Worm (Caenorhabditis elegans): Measurements from ENCODE around the gene nhr-170.

nhr-170 gene

ce11 chrV:18800811-18801210, at the start of gene nhr-170:
Gene nhr-170 (minus strand): TSS chrV:18800826.
- no peak for TF ChIP-seq unc-62 (GFP tag; optimal IDR thresholded peaks at IDR 0.05)

DNA sequence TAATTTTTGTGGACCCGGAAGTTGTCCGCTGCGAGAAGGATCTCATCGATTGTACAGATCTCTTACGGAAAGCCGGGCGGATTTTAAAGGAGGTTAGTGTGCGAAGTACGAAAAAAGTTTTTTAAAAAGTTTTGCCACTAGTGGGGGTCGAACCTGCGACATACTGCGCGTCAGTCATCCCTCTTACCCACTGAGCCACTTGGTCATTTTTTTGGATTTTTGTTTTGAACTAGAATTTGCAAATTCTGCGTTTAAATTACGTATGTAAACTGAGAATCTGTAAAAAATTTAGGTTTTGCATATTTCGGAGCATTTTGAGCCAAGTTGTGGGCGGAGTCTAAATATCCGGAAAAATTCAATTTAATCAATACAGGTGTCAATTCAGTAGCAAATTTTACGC, 48.0 kb upstream of the nhr-170 start:
- TF ChIP-seq unc-62 (GFP tag; optimal IDR thresholded peaks at IDR 0.05): no peak

- TF ChIP-seq unc-62 (GFP tag; optimal IDR thresholded peaks at IDR 0.05): no peak
Observed at ce11 chrV:18846480-18846879, 45.9 kb upstream of the nhr-170 start, which contains the start of gene nhr-230. Gene nhr-230 (plus strand): TSS chrV:18846780.

ce11 chrV:18842468-18842867, 41.8 kb upstream of the nhr-170 start:
- TF ChIP-seq unc-62 (GFP tag; optimal IDR thresholded peaks at IDR 0.05): no peak

DNA sequence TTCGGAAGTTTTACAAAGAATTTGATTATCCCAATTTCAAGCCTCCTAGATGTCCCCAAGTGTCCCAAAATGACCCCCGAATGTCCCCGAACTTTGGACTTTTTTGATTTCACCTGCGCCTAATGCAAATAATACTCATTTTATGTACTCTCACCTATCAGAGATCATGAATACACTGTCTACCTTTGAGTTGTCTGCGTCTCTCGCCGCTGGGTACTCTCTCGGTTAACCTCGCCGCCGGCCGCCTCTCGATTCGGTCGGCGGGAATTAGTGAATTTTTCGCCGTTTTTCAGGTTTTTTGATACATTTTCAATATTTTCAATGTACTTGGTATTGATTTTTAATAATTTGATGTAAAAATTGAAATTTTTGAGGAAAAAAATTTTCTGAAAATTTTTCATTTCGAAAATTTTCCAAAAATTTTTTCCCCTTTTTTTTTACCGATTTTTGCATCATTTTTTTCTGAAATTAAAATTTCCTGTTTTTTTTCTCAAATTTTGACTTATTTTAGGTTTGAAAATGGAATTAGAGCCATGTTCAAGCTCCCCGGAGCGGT, 38.3 kb upstream of the nhr-170 start, which contains the start of gene nhr-65:
TSS of gene nhr-65 (plus strand) at position 506 of the 556 bp plus-strand sequence.
- TF ChIP-seq unc-62 (GFP tag; optimal IDR thresholded peaks at IDR 0.05): no peak

ce11 chrV:18837125-18837524, 36.5 kb upstream of the nhr-170 start, which contains the start of gene cyp-33D3:
Gene cyp-33D3 (minus strand): TSS chrV:18837225.
- TF ChIP-seq unc-62 (GFP tag; optimal IDR thresholded peaks at IDR 0.05): no peak

ce11 chrV:18827374-18827773, 26.7 kb upstream of the nhr-170 start:
- no peak for TF ChIP-seq unc-62 (GFP tag; optimal IDR thresholded peaks at IDR 0.05)

ce11 chrV:18826445-18826844, 25.8 kb upstream of the nhr-170 start:
- TF ChIP-seq unc-62 (GFP tag; optimal IDR thresholded peaks at IDR 0.05): no peak

DNA sequence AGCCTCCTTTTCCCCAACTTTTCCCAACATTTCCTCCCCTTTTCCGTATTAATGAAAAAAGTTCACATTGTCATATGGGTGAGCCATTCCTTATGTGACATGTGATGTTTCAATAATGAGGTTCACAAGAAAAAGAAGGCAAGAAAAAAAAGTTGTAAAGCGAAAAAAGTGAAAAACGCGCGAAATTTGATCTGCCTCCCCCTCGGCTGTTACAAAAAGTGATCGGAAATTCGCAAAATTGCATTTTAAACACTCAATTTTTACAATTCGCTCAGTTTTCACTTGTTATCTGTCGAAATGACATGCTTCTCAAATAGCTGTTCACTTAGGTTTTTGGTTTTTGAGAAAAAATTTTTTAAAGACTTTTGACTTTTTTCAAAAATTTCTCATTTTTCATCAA, 20.9 kb upstream of the nhr-170 start:
- TF ChIP-seq unc-62 (GFP tag; optimal IDR thresholded peaks at IDR 0.05): no peak

- TF ChIP-seq unc-62 (GFP tag; optimal IDR thresholded peaks at IDR 0.05): no peak
Observed at ce11 chrV:18819643-18820042, 19.0 kb upstream of the nhr-170 start, which contains the start of gene ncs-5. Gene ncs-5 (plus strand): TSS chrV:18819766.

DNA sequence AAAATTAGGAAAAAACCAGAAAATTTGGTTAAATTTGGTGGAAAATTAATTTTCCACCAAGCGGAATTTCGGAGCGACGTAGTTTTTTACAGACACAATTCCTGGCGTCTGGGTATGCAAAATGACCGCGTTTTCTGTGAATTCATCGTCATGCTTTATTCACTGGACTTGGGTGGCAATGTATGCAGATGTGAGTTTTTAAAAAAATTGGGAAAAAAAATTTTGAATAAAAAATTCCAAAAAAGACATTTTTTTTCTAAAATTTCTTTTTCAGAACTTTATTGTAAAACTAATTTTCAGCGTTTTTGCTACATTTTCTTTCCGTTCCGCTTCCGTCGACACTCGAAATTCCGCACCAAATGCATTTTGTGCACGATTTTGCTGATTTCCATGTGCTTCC, 10.7 kb upstream of the nhr-170 start, which contains the start of gene C54E10.7:
TSS of gene C54E10.7 (plus strand) at position 301 of the 400 bp plus-strand sequence.
- no peak for TF ChIP-seq unc-62 (GFP tag; optimal IDR thresholded peaks at IDR 0.05)

DNA sequence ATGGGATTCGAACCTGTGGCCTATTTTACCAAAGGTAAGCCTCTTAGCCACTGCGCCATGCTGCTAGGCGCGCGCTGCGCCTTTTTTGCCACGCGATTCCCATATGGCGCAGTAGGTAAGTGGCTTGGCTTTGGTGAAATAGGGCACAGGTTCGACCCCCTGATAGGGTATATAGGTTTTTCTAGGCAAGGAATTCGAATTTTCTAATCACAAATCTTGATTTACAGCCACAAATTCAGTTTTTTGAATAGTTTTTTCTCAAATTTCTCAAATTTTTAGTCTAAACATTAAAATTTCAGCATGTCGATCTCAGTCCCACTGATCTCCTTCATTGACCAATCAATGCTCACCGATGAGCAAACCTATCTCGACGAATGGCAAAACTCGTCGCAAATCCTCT, 10.1 kb upstream of the nhr-170 start, which contains the start of gene C54E10.3:
TSS of gene C54E10.3 (plus strand) at position 301 of the 400 bp plus-strand sequence.
- no peak for TF ChIP-seq unc-62 (GFP tag; optimal IDR thresholded peaks at IDR 0.05)

- TF ChIP-seq unc-62 (GFP tag; optimal IDR thresholded peaks at IDR 0.05): no peak
Observed at ce11 chrV:18808621-18809020, 8.0 kb upstream of the nhr-170 start, which contains the start of gene C54E10.6. Gene C54E10.6 (minus strand): TSS chrV:18808729.

DNA sequence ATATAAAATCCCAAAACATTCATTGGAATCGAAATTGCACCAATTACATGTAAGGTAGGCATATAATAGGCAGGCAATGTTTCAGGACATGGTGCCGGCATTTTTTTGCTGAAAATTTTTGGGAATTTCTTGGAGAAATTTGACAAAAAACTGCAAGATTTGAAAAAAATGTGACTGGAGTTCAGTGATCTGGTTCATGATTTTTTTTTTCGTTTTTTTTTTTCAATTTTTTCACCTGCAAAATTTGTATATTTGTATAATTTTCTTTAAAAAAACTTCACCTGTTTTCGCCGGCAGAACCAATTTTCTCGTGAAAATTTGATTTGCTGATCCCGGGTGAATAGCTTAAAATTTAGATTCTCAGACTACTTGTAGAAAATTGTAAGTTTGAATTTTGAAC, 5.8 kb upstream of the nhr-170 start, which contains the start of gene sri-10:
TSS of gene sri-10 (minus strand) at position 101 of the 400 bp plus-strand sequence.
- TF ChIP-seq unc-62 (GFP tag; optimal IDR thresholded peaks at IDR 0.05): no peak

- TF ChIP-seq unc-62 (GFP tag; optimal IDR thresholded peaks at IDR 0.05): no peak
Observed at ce11 chrV:18803260-18803659, 2.6 kb upstream of the nhr-170 start, which contains the start of gene C54E10.10. Gene C54E10.10 (minus strand): TSS chrV:18803360.

- no peak for TF ChIP-seq unc-62 (GFP tag; optimal IDR thresholded peaks at IDR 0.05)
Observed at ce11 chrV:18802077-18802476, 1.5 kb upstream of the nhr-170 start, which contains the start of gene C54E10.11. Gene C54E10.11 (minus strand): TSS chrV:18802177.

DNA sequence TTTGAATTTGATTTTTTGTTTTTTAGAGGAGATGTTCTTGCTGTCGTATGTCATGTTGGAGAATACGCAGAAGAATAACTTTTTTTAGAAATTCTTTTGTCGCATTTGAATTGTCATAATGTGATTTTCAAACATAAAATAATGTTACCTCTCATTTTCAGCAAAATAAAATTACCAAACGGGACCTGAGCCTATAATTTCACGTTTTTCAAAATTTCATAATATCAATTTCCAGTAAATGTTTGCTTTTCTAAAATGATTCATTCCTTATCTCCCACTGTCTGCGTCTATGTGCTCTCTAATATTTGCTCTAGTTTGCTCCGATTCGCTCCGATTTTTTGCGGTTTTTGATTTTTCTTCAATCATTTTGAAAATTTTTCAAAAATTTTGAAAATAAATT, 10.0 kb downstream of the nhr-170 start, which contains the start of gene nhr-231:
TSS of gene nhr-231 (plus strand) at position 301 of the 400 bp plus-strand sequence.
- TF ChIP-seq unc-62 (GFP tag; optimal IDR thresholded peaks at IDR 0.05): no peak

Data from whole organism, dauer.